In genomic region chrII:1320412-1320811, ce11 we compare ENCODE assay signal across 4 worm cellular contexts.
A peak's percentile ranks its signal among the peaks of the same experiment; 100 is the strongest.
TF ChIP-seq lines count a peak whose summit lies in the region.

No protein-coding gene starts in this region.

TF ChIP-seq in whole organism, L2 larva, 48 proteins besides CTCF, POLR2A, EP300 and RAD21 (continued from another document):
- TF ChIP-seq Y55F3AM.14 (GFP tag; optimal IDR thresholded peaks at IDR 0.05; lab: Kevin White, UChicago): peak; percentile 91
- TF ChIP-seq crh-2 (tag; optimal IDR thresholded peaks at IDR 0.05; lab: Kevin White, UChicago): peak; percentile 98
- no peak for TF ChIP-seq ztf-11 (tag; optimal IDR thresholded peaks at IDR 0.05; lab: Kevin White, UChicago)
- no peak for TF ChIP-seq elt-3 (tag; optimal IDR thresholded peaks at IDR 0.05; lab: Kevin White, UChicago)
- TF ChIP-seq gmeb-1 (tag; optimal IDR thresholded peaks at IDR 0.05; lab: Kevin White, UChicago): peak; percentile 99
- peak; percentile 62 for TF ChIP-seq nhr-237 (tag; optimal IDR thresholded peaks at IDR 0.05; lab: Kevin White, UChicago)
- TF ChIP-seq elt-1 (tag; optimal IDR thresholded peaks at IDR 0.05; lab: Kevin White, UChicago): peak; percentile 5
- peak; percentile 97 for TF ChIP-seq F13H6.1 (tag; optimal IDR thresholded peaks at IDR 0.05; lab: Kevin White, UChicago)
- peak; percentile 47 for TF ChIP-seq mbf-1 (tag; optimal IDR thresholded peaks at IDR 0.05; lab: Kevin White, UChicago)
- TF ChIP-seq mab-5 (tag; optimal IDR thresholded peaks at IDR 0.05; lab: Kevin White, UChicago): peak; percentile 92
- TF ChIP-seq lin-11 (tag; optimal IDR thresholded peaks at IDR 0.05; lab: Kevin White, UChicago): peak; percentile 95
- TF ChIP-seq ZK546.5 (tag; optimal IDR thresholded peaks at IDR 0.05; lab: Kevin White, UChicago): peak; percentile 98
- no peak for TF ChIP-seq lin-39 (tag; optimal IDR thresholded peaks at IDR 0.05; lab: Kevin White, UChicago)
- peak; percentile 95 for TF ChIP-seq C34F6.9 (tag; optimal IDR thresholded peaks at IDR 0.05; lab: Kevin White, UChicago)
- peak in 1 of 2 experiments; percentile 55 for TF ChIP-seq mdl-1 (tag; optimal IDR thresholded peaks at IDR 0.05; lab: Kevin White, UChicago)
- TF ChIP-seq ama-1 (optimal IDR thresholded peaks at IDR 0.05; lab: Kevin White, UChicago): peak; percentile 73
- peak; percentile 79 for TF ChIP-seq snpc-4 (tag; optimal IDR thresholded peaks at IDR 0.05; lab: Kevin White, UChicago)
- TF ChIP-seq unc-39 (tag; optimal IDR thresholded peaks at IDR 0.05; lab: Kevin White, UChicago): no peak
- no peak for TF ChIP-seq peb-1 (tag; optimal IDR thresholded peaks at IDR 0.05; lab: Kevin White, UChicago)
- no peak for TF ChIP-seq aly-2 (tag; optimal IDR thresholded peaks at IDR 0.05; lab: Kevin White, UChicago)
- TF ChIP-seq R02D3.7 (tag; optimal IDR thresholded peaks at IDR 0.05; lab: Kevin White, UChicago): peak; percentile 48
- peak; percentile 96 for TF ChIP-seq lin-13 (GFP tag; optimal IDR thresholded peaks at IDR 0.05; lab: Kevin White, UChicago)
- peak; percentile 88 for TF ChIP-seq egl-27 (tag; optimal IDR thresholded peaks at IDR 0.05; lab: Kevin White, UChicago)
- TF ChIP-seq ceh-82 (tag; optimal IDR thresholded peaks at IDR 0.05; lab: Kevin White, UChicago): peak; percentile 76
- TF ChIP-seq zag-1 (tag; optimal IDR thresholded peaks at IDR 0.05; lab: Kevin White, UChicago): peak; percentile 88
- peak; percentile 17 for TF ChIP-seq dmd-4 (tag; optimal IDR thresholded peaks at IDR 0.05; lab: Kevin White, UChicago)

TF ChIP-seq in whole organism, L4 larva, 104 proteins besides CTCF, POLR2A, EP300 and RAD21 (continued from another document and continues in another):
- TF ChIP-seq daf-16 (GFP tag; optimal IDR thresholded peaks at IDR 0.05; lab: Kevin White, UChicago): peak; percentile 21 to 79
- TF ChIP-seq daf-16 (tag; optimal IDR thresholded peaks at IDR 0.05; lab: Kevin White, UChicago): peak; percentile 87
- TF ChIP-seq nhr-28 (tag; optimal IDR thresholded peaks at IDR 0.05; lab: Kevin White, UChicago): peak; percentile 95
- peak; percentile 64; the same call in 1 of the 2 replicates for TF ChIP-seq Y75B8A.6 (GFP tag; IDR thresholded peaks at IDR 0.05; lab: Robert Waterston, UW)
- no peak for TF ChIP-seq unc-39 (tag; optimal IDR thresholded peaks at IDR 0.05; lab: Kevin White, UChicago)
- peak; percentile 94 for TF ChIP-seq ama-1 (optimal IDR thresholded peaks at IDR 0.05; lab: Kevin White, UChicago)
- peak; percentile 80 for TF ChIP-seq snpc-1.2 (GFP tag; IDR thresholded peaks at IDR 0.05; lab: Robert Waterston, UW)
- no peak for TF ChIP-seq daf-8 (GFP tag; IDR thresholded peaks at IDR 0.05; lab: Robert Waterston, UW)
- TF ChIP-seq spr-1 (tag; optimal IDR thresholded peaks at IDR 0.05; lab: Kevin White, UChicago): peak; percentile 93
- peak; percentile 88 for TF ChIP-seq ctbp-1 (GFP tag; IDR thresholded peaks at IDR 0.05; lab: Robert Waterston, UW)
- peak; percentile 99 for TF ChIP-seq dve-1 (tag; optimal IDR thresholded peaks at IDR 0.05; lab: Kevin White, UChicago; ENCODE audit: insufficient read depth)
- no peak for TF ChIP-seq daf-19 (GFP tag; conservative IDR thresholded peaks at IDR 0.05; lab: Robert Waterston, UW)
- TF ChIP-seq duxl-1 (tag; optimal IDR thresholded peaks at IDR 0.05; lab: Kevin White, UChicago; ENCODE audit: poor library complexity): peak; percentile 83
- TF ChIP-seq mes-2 (tag; optimal IDR thresholded peaks at IDR 0.05; lab: Kevin White, UChicago; ENCODE audit: poor library complexity, severe bottlenecking): peak; percentile 98
- TF ChIP-seq nhr-6 (tag; optimal IDR thresholded peaks at IDR 0.05; lab: Kevin White, UChicago): peak; percentile 98
- TF ChIP-seq Y5F2A.4 (GFP tag; optimal IDR thresholded peaks at IDR 0.05; lab: Kevin White, UChicago): peak; percentile 56
- peak; percentile 89 to 98 for TF ChIP-seq ZK546.5 (tag; optimal IDR thresholded peaks at IDR 0.05; lab: Kevin White, UChicago)
- peak; percentile 90 for TF ChIP-seq F37D6.2 (tag; optimal IDR thresholded peaks at IDR 0.05; lab: Kevin White, UChicago)
- 0 out of 2 replicates have a peak, but pooled peaks have one; percentile 49 for TF ChIP-seq tag-97 (GFP tag; IDR thresholded peaks at IDR 0.05; lab: Robert Waterston, UW)
- peak; percentile 98 for TF ChIP-seq mep-1 (tag; optimal IDR thresholded peaks at IDR 0.05; lab: Kevin White, UChicago)
- no peak for TF ChIP-seq nhr-237 (tag; optimal IDR thresholded peaks at IDR 0.05; lab: Kevin White, UChicago)
- peak; percentile 83 to 97 for TF ChIP-seq lsy-2 (tag; optimal IDR thresholded peaks at IDR 0.05; lab: Kevin White, UChicago)
- peak; percentile 86 for TF ChIP-seq lin-1 (GFP tag; IDR thresholded peaks at IDR 0.05; lab: Robert Waterston, UW)
- TF ChIP-seq nhr-41 (GFP tag; IDR thresholded peaks at IDR 0.05; lab: Robert Waterston, UW): 0 out of 2 replicates have a peak, but pooled peaks have one; percentile 59
- peak; percentile 96 for TF ChIP-seq T26A8.4 (GFP tag; IDR thresholded peaks at IDR 0.05; lab: Robert Waterston, UW)
- peak; percentile 66 to 92; a peak in 2 of 4 replicates for TF ChIP-seq madf-5 (GFP tag; IDR thresholded peaks at IDR 0.05; lab: Robert Waterston, UW)
- TF ChIP-seq fos-1 (tag; optimal IDR thresholded peaks at IDR 0.05; lab: Kevin White, UChicago): no peak
- peak; percentile 93 for TF ChIP-seq arid-1 (GFP tag; conservative IDR thresholded peaks at IDR 0.05; lab: Robert Waterston, UW)
- TF ChIP-seq ceh-44 (GFP tag; IDR thresholded peaks at IDR 0.05; lab: Robert Waterston, UW): peak; percentile 81
- peak; percentile 98 for TF ChIP-seq zfp-2 (tag; optimal IDR thresholded peaks at IDR 0.05; lab: Kevin White, UChicago)
- TF ChIP-seq nhr-111 (GFP tag; optimal IDR thresholded peaks at IDR 0.05; lab: Kevin White, UChicago): peak; percentile 15
- TF ChIP-seq Y48G9A.11 (GFP tag; IDR thresholded peaks at IDR 0.05; lab: Robert Waterston, UW): peak; percentile 93
- no peak for TF ChIP-seq zag-1 (tag; optimal IDR thresholded peaks at IDR 0.05; lab: Kevin White, UChicago)
- TF ChIP-seq cey-2 (tag; optimal IDR thresholded peaks at IDR 0.05; lab: Kevin White, UChicago; ENCODE audit: borderline replicate concordance, insufficient read depth): no peak

TF ChIP-seq in whole organism, late embryonic, 69 proteins besides CTCF, POLR2A, EP300 and RAD21 (continued from another document and continues in another):
- TF ChIP-seq lin-11 (tag; optimal IDR thresholded peaks at IDR 0.05; lab: Kevin White, UChicago) (peak; percentile 20), fax-1 (tag; optimal IDR thresholded peaks at IDR 0.05; lab: Kevin White, UChicago) (no peak), ceh-6 (GFP tag; optimal IDR thresholded peaks at IDR 0.05; lab: Kevin White, UChicago) (peak; percentile 53), fkh-6 (tag; optimal IDR thresholded peaks at IDR 0.05; lab: Kevin White, UChicago) (no peak), ceh-34 (tag; optimal IDR thresholded peaks at IDR 0.05; lab: Kevin White, UChicago) (peak; percentile 93), ref-2 (tag; optimal IDR thresholded peaks at IDR 0.05; lab: Kevin White, UChicago) (peak; percentile 80), fkh-10 (GFP tag; optimal IDR thresholded peaks at IDR 0.05; lab: Kevin White, UChicago) (no peak), sox-2 (GFP tag; IDR thresholded peaks at IDR 0.05; lab: Robert Waterston, UW) (peak; percentile 7; the same call in 1 of the 2 replicates), rnt-1 (tag; optimal IDR thresholded peaks at IDR 0.05; lab: Kevin White, UChicago) (peak; percentile 90), ceh-45 (GFP tag; IDR thresholded peaks at IDR 0.05; lab: Robert Waterston, UW) (0 out of 2 replicates have a peak, but pooled peaks have one; percentile 35), pros-1 (tag; optimal IDR thresholded peaks at IDR 0.05; lab: Kevin White, UChicago) (peak; percentile 13), ceh-2 (tag; optimal IDR thresholded peaks at IDR 0.05; lab: Kevin White, UChicago) (peak; percentile 66), hlh-6 (tag; optimal IDR thresholded peaks at IDR 0.05; lab: Kevin White, UChicago) (peak; percentile 13), C38D4.7 (GFP tag; optimal IDR thresholded peaks at IDR 0.05; lab: Kevin White, UChicago) (peak; percentile 58), nhr-11 (tag; optimal IDR thresholded peaks at IDR 0.05; lab: Kevin White, UChicago) (no peak), ets-4 (tag; optimal IDR thresholded peaks at IDR 0.05; lab: Kevin White, UChicago) (peak; percentile 65), madf-2 (tag; optimal IDR thresholded peaks at IDR 0.05; lab: Kevin White, UChicago) (peak; percentile 68), pat-9 (tag; optimal IDR thresholded peaks at IDR 0.05; lab: Kevin White, UChicago) (peak; percentile 95), gmeb-2 (tag; optimal IDR thresholded peaks at IDR 0.05; lab: Kevin White, UChicago) (peak; percentile 74), ceh-22 (tag; optimal IDR thresholded peaks at IDR 0.05; lab: Kevin White, UChicago) (no peak), npax-4 (tag; optimal IDR thresholded peaks at IDR 0.05; lab: Kevin White, UChicago) (no peak), sdc-2 (tag; optimal IDR thresholded peaks at IDR 0.05; lab: Kevin White, UChicago) (peak; percentile 28), ceh-14 (tag; optimal IDR thresholded peaks at IDR 0.05; lab: Kevin White, UChicago) (peak; percentile 73), zip-5 (tag; optimal IDR thresholded peaks at IDR 0.05; lab: Kevin White, UChicago) (no peak), pha-2 (tag; optimal IDR thresholded peaks at IDR 0.05; lab: Kevin White, UChicago) (peak; percentile 60), nfya-1 (tag; optimal IDR thresholded peaks at IDR 0.05; lab: Kevin White, UChicago) (peak; percentile 93), lim-6 (tag; optimal IDR thresholded peaks at IDR 0.05; lab: Kevin White, UChicago) (no peak), T23F11.4 (GFP tag; optimal IDR thresholded peaks at IDR 0.05; lab: Kevin White, UChicago) (peak; percentile 24), hlh-15 (tag; optimal IDR thresholded peaks at IDR 0.05; lab: Kevin White, UChicago) (peak; percentile 13), K02D7.2 (tag; optimal IDR thresholded peaks at IDR 0.05; lab: Kevin White, UChicago) (no peak), nhr-232 (tag; optimal IDR thresholded peaks at IDR 0.05; lab: Kevin White, UChicago) (no peak), syd-9 (tag; optimal IDR thresholded peaks at IDR 0.05; lab: Kevin White, UChicago) (peak; percentile 61), che-1 (tag; optimal IDR thresholded peaks at IDR 0.05; lab: Kevin White, UChicago) (peak; percentile 70), elt-4 (tag; optimal IDR thresholded peaks at IDR 0.05; lab: Kevin White, UChicago) (no peak), unc-55 (GFP tag; optimal IDR thresholded peaks at IDR 0.05; lab: Kevin White, UChicago) (peak; percentile 82), tbx-2 (tag; optimal IDR thresholded peaks at IDR 0.05; lab: Kevin White, UChicago) (peak; percentile 91), ttx-3 (tag; optimal IDR thresholded peaks at IDR 0.05; lab: Kevin White, UChicago) (peak; percentile 51), ztf-16 (tag; optimal IDR thresholded peaks at IDR 0.05; lab: Kevin White, UChicago) (peak; percentile 27), hlh-8 (tag; optimal IDR thresholded peaks at IDR 0.05; lab: Kevin White, UChicago) (no peak), pha-4 (tag; optimal IDR thresholded peaks at IDR 0.05; lab: Kevin White, UChicago) (no peak)

TF ChIP-seq in whole organism, mixed stage, embryonic, 35 proteins besides CTCF, POLR2A, EP300 and RAD21 (continued from another document):
- TF ChIP-seq ham-2 (GFP tag; optimal IDR thresholded peaks at IDR 0.05; lab: Kevin White, UChicago): peak; percentile 38
- TF ChIP-seq lin-13 (tag; optimal IDR thresholded peaks at IDR 0.05; lab: Kevin White, UChicago): peak; percentile 97
- peak; percentile 54 for TF ChIP-seq unc-62 (GFP tag; optimal IDR thresholded peaks at IDR 0.05; lab: Kevin White, UChicago)
- TF ChIP-seq nhr-2 (tag; optimal IDR thresholded peaks at IDR 0.05; lab: Kevin White, UChicago): peak; percentile 5
- TF ChIP-seq nhr-237 (tag; optimal IDR thresholded peaks at IDR 0.05; lab: Kevin White, UChicago): peak; percentile 96
